Worm (Caenorhabditis elegans) whole organism, L2 larva: ENCODE data around the gene Y47D7A.17.

Source experiments
- aly-2 ChIP-seq: fragments of 150-350 bp; optimal IDR thresholded peaks from 2 replicates; lab custom pipeline; 2014; ENCODE audit warnings: missing biosample characterization, missing genetic modification characterization
- ceh-16 ChIP-seq: fragments of 150-350 bp; optimal IDR thresholded peaks from 2 replicates; lab custom pipeline; 2014; ENCODE audit warnings: missing biosample characterization, missing genetic modification characterization
- crh-2 ChIP-seq: sonication (generic microtip); optimal IDR thresholded peaks from 2 replicates; lab custom pipeline; 2017; ENCODE audit warnings: missing biosample characterization, missing genetic modification characterization
- lsy-2 ChIP-seq, 2 experiments: fragments of 150-350 bp in 1 of 2; sonication (generic microtip) in 1 of 2; optimal IDR thresholded peaks; 2 replicates each; lab custom pipeline; 2014 to 2017; ENCODE audit warnings: missing biosample characterization in 2 of 2, missing genetic modification characterization in 2 of 2
- mdl-1 ChIP-seq, 2 experiments: fragments of 150-350 bp in 1 of 2; sonication (generic microtip) in 1 of 2; optimal IDR thresholded peaks; 2 replicates each; lab custom pipeline; 2017; ENCODE audit warnings: missing biosample characterization in 2 of 2, missing genetic modification characterization in 2 of 2
- nhr-23 ChIP-seq: fragments of 150-350 bp; optimal IDR thresholded peaks from 2 replicates; lab custom pipeline; 2014; ENCODE audit warnings: missing biosample characterization, missing genetic modification reagents, missing genetic modification characterization
- nhr-237 ChIP-seq: fragments of 150-350 bp; optimal IDR thresholded peaks from 2 replicates; lab custom pipeline; 2014; ENCODE audit warnings: missing biosample characterization, missing genetic modification characterization
- nhr-25 ChIP-seq: fragments of 150-350 bp; sonication (generic microtip); optimal IDR thresholded peaks from 3 replicates; lab custom pipeline; 2014; ENCODE audit warnings: missing biosample characterization, missing genetic modification characterization
- nhr-6 ChIP-seq: fragments of 150-350 bp; optimal IDR thresholded peaks from 2 replicates; lab custom pipeline; 2014; ENCODE audit warnings: missing biosample characterization, missing genetic modification characterization
- skn-1 ChIP-seq: sonication (generic microtip); optimal IDR thresholded peaks from 2 replicates; lab custom pipeline; 2017; ENCODE audit warnings: missing biosample characterization, missing genetic modification characterization
- unc-62 ChIP-seq: fragments of 150-350 bp; optimal IDR thresholded peaks from 2 replicates; lab custom pipeline; 2014; ENCODE audit warnings: missing biosample characterization, missing genetic modification reagents, missing genetic modification characterization
- zag-1 ChIP-seq: fragments of 150-350 bp; optimal IDR thresholded peaks from 2 replicates; lab custom pipeline; 2014; ENCODE audit warnings: missing biosample characterization, missing genetic modification characterization
- ztf-11 ChIP-seq: sonication (generic microtip); optimal IDR thresholded peaks from 2 replicates; lab custom pipeline; 2017; ENCODE audit warnings: missing biosample characterization, missing genetic modification characterization

ce11 chrV:4375807-4376564 lies 35.6 kb downstream of the Y47D7A.17 start, which contains the start of gene F32D1.7:
- TF ChIP-seq ztf-11 (tag; lab: Kevin White, UChicago) (no peak), nhr-237 (tag; lab: Kevin White, UChicago) (no peak), zag-1 (tag; lab: Kevin White, UChicago) (no peak), skn-1 (tag; lab: Kevin White, UChicago) (no peak), nhr-23 (tag; lab: Kevin White, UChicago) (no peak), lsy-2 (tag; optimal IDR thresholded peaks at IDR 0.05; lab: Kevin White, UChicago) (no peak), nhr-6 (tag; lab: Kevin White, UChicago) (no peak), mdl-1 (tag; optimal IDR thresholded peaks at IDR 0.05; lab: Kevin White, UChicago) (no peak), crh-2 (tag; lab: Kevin White, UChicago) (no peak), ceh-16 (tag; lab: Kevin White, UChicago) (no peak), aly-2 (no peak), nhr-25 (tag; lab: Kevin White, UChicago) (no peak), unc-62 (GFP tag; lab: Kevin White, UChicago) (no peak)
